Worm (Caenorhabditis elegans): ENCODE results near the gene F54D5.9.

- no peak for TF ChIP-seq egl-44 (GFP tag; IDR thresholded peaks at IDR 0.05)
- no peak for TF ChIP-seq K12H6.12 (tag; optimal IDR thresholded peaks at IDR 0.05)
- TF ChIP-seq xnd-1 (tag; optimal IDR thresholded peaks at IDR 0.05) = no peak
- TF ChIP-seq die-1 (tag; optimal IDR thresholded peaks at IDR 0.05) = no peak
- no peak for TF ChIP-seq ets-4 (GFP tag; optimal IDR thresholded peaks at IDR 0.05)
- TF ChIP-seq hlh-12 (tag; optimal IDR thresholded peaks at IDR 0.05) = no peak
- TF ChIP-seq pha-4 (tag; optimal IDR thresholded peaks at IDR 0.05) = no peak
These were observed 47.4 kb upstream of the F54D5.9 start, which contains the start of gene F07A11.1 for ce11 chrII:11592023-11592422.
